Worm (Caenorhabditis elegans) whole organism, early embryonic: ENCODE measurements around the gene cdc-50.B.

Experiments used
- B0310.2 ChIP-seq: sonication (generic microtip); optimal IDR thresholded peaks from 2 replicates; lab custom pipeline; 2016; ENCODE audit warnings: mild to moderate bottlenecking, missing genetic modification characterization, missing compliant biosample characterization
- aly-1 ChIP-seq: sonication (generic microtip); optimal IDR thresholded peaks from 2 replicates; lab custom pipeline; 2016; ENCODE audit warnings: missing genetic modification characterization, missing compliant biosample characterization
- ama-1 ChIP-seq: fragments of 150-350 bp; optimal IDR thresholded peaks from 2 replicates; lab custom pipeline; 2014
- ceh-13 ChIP-seq: fragments of 200-800 bp; sonication (Bioruptor generic); optimal IDR thresholded peaks from 2 replicates; lab custom pipeline; 2018; ENCODE audit warnings: mild to moderate bottlenecking, missing genetic modification characterization, missing compliant biosample characterization
- ceh-36 ChIP-seq: sonication (generic microtip); optimal IDR thresholded peaks from 2 replicates; lab custom pipeline; 2016; ENCODE audit warnings: missing genetic modification characterization, inconsistent platforms, missing compliant biosample characterization
- ets-7 ChIP-seq: sonication (generic microtip); optimal IDR thresholded peaks from 2 replicates; lab custom pipeline; 2016; ENCODE audit warnings: missing genotype, missing genetic modification characterization, missing compliant biosample characterization
- flt-1 ChIP-seq: fragments of 200-800 bp; sonication (Bioruptor generic); IDR thresholded peaks from 2 replicates; pipeline ENCODE4 v1.3.6; 2022; ENCODE audit warnings: missing genetic modification characterization, missing compliant biosample characterization
- hmbx-1 ChIP-seq: sonication (generic microtip); optimal IDR thresholded peaks from 2 replicates; lab custom pipeline; 2016; ENCODE audit warnings: mild to moderate bottlenecking, missing genetic modification characterization, missing compliant biosample characterization
- hnd-1 ChIP-seq: sonication (generic microtip); optimal IDR thresholded peaks from 2 replicates; lab custom pipeline; 2016; ENCODE audit warnings: missing genetic modification characterization, missing compliant biosample characterization
- pes-1 ChIP-seq: fragments of 200-800 bp; sonication (Bioruptor generic); IDR thresholded peaks from 2 replicates; pipeline ENCODE4 v1.3.6; 2022; ENCODE audit warnings: missing genetic modification reagents, missing genetic modification characterization, missing compliant biosample characterization
- scrt-1 ChIP-seq: fragments of 200-800 bp; sonication (Bioruptor generic); IDR thresholded peaks from 2 replicates; pipeline ENCODE4 v1.3.6; 2022; ENCODE audit warnings: missing genetic modification characterization, missing compliant biosample characterization
- sea-1 ChIP-seq: fragments of 200-800 bp; sonication (Bioruptor generic); conservative IDR thresholded peaks from 2 replicates; pipeline ENCODE4 v1.3.6; 2022; ENCODE audit warnings: missing genetic modification characterization, missing compliant biosample characterization
- tbx-37 ChIP-seq: fragments of 200-800 bp; sonication (Bioruptor generic); conservative IDR thresholded peaks from 2 replicates; pipeline ENCODE4 v1.3.6; 2022; ENCODE audit warnings: missing genetic modification reagents, missing genetic modification characterization, missing compliant biosample characterization
- tra-4 ChIP-seq: sonication (generic microtip); optimal IDR thresholded peaks from 2 replicates; lab custom pipeline; 2017; ENCODE audit warnings: missing genetic modification characterization, missing compliant biosample characterization

- TF ChIP-seq ama-1 (lab: Kevin White, UChicago): no peak
- TF ChIP-seq scrt-1: no peak
- no peak for TF ChIP-seq pes-1 (GFP tag; lab: Robert Waterston, UW)
- no peak for TF ChIP-seq ets-7 (tag; lab: Kevin White, UChicago)
- no peak for TF ChIP-seq tra-4
- no peak for TF ChIP-seq B0310.2 (tag; lab: Kevin White, UChicago)
- no peak for TF ChIP-seq aly-1
- no peak for TF ChIP-seq ceh-13
- TF ChIP-seq ceh-36 (tag; lab: Kevin White, UChicago): no peak
- TF ChIP-seq sea-1 (GFP tag; lab: Robert Waterston, UW): no peak
- TF ChIP-seq hmbx-1 (tag; lab: Kevin White, UChicago): no peak
- TF ChIP-seq hnd-1: no peak
- TF ChIP-seq tbx-37 (GFP tag; lab: Robert Waterston, UW): no peak
- TF ChIP-seq flt-1: no peak
Observed at ce11 chrIV:8761896-8762295, 2.8 kb upstream of the cdc-50.B start, which contains the start of the genes F20C5.11 and klp-11.
